Worm (Caenorhabditis elegans): ENCODE measurements around the gene elt-3.

- TF ChIP-seq flt-1 (GFP tag; IDR thresholded peaks at IDR 0.05): no peak
- TF ChIP-seq ama-1 (optimal IDR thresholded peaks at IDR 0.05): no peak
- no peak for TF ChIP-seq tbx-11 (GFP tag; IDR thresholded peaks at IDR 0.05)
- no peak for TF ChIP-seq scrt-1 (GFP tag; IDR thresholded peaks at IDR 0.05)
- no peak for TF ChIP-seq pes-1 (GFP tag; IDR thresholded peaks at IDR 0.05)
These were observed 10.4 kb downstream of the elt-3 start for ce11 chrX:13945090-13945489.

Data from whole organism, early embryonic.